Fruit fly (Drosophila melanogaster): Measurements from ENCODE around the gene Pkc98E.

The Pkc98E gene

dm6 chr3R:29075631-29076398, 36.9 kb downstream of the Pkc98E start (continued):
- TF ChIP-seq ss (GFP tag; optimal IDR thresholded peaks at IDR 0.05) (peak in 1 of 2 experiments; percentile 27), Sox14 (GFP tag; optimal IDR thresholded peaks at IDR 0.05) (peak; percentile 25), achi (GFP tag; optimal IDR thresholded peaks at IDR 0.05) (no peak), eg (GFP tag; IDR thresholded peaks at IDR 0.05) (peak; percentile 29; the same call in 1 of the 3 replicates), CG34406 (GFP tag; optimal IDR thresholded peaks at IDR 0.05) (no peak), CG3919 (GFP tag; optimal IDR thresholded peaks at IDR 0.05) (peak; percentile 7), CG8632 (GFP tag; optimal IDR thresholded peaks at IDR 0.05) (peak; percentile 9), CG6792 (GFP tag; optimal IDR thresholded peaks at IDR 0.05) (no peak), CG10631 (GFP tag; optimal IDR thresholded peaks at IDR 0.05) (peak; percentile 5), dac (GFP tag; optimal IDR thresholded peaks at IDR 0.05) (no peak), CG16779 (tag; optimal IDR thresholded peaks at IDR 0.05) (no peak), Eip93F (GFP tag; optimal IDR thresholded peaks at IDR 0.05) (no peak), CG6163 (GFP tag; IDR thresholded peaks at IDR 0.05) (no peak), CG31627 (GFP tag; optimal IDR thresholded peaks at IDR 0.05) (peak; percentile 46), CG7368 (GFP tag; optimal IDR thresholded peaks at IDR 0.05) (no peak), CG8119 (GFP tag; IDR thresholded peaks at IDR 0.05) (no peak), topi (GFP tag; optimal IDR thresholded peaks at IDR 0.05) (peak; percentile 50)

- TF ChIP-seq Hr4 (GFP tag; optimal IDR thresholded peaks at IDR 0.05) (no peak), Sox102F (GFP tag; optimal IDR thresholded peaks at IDR 0.05) (no peak), CG6854 (GFP tag; optimal IDR thresholded peaks at IDR 0.05) (no peak), salr (GFP tag; optimal IDR thresholded peaks at IDR 0.05) (no peak)
Observed at dm6 chr3R:29076609-29077008, 37.7 kb downstream of the Pkc98E start.

dm6 chr3R:29077572-29077971, 38.6 kb downstream of the Pkc98E start:
- TF ChIP-seq Eip78C (GFP tag) (peak; percentile 25), eg (GFP tag; IDR thresholded peaks at IDR 0.05) (0 out of 3 replicates have a peak, but pooled peaks have one; percentile 35), CG3919 (GFP tag; optimal IDR thresholded peaks at IDR 0.05) (no peak), fkh (GFP tag; optimal IDR thresholded peaks at IDR 0.05) (peak; percentile 70)

dm6 chr3R:29082034-29082433, 43.1 kb downstream of the Pkc98E start:
- TF ChIP-seq CG6163 (GFP tag; IDR thresholded peaks at IDR 0.05) (0 out of 3 replicates have a peak, but pooled peaks have one; percentile 7), eg (GFP tag; IDR thresholded peaks at IDR 0.05) (0 out of 3 replicates have a peak, but pooled peaks have one; percentile 7), CG11294 (GFP tag; IDR thresholded peaks at IDR 0.05) (no peak)

dm6 chr3R:29082511-29083296, 43.7 kb downstream of the Pkc98E start:
- TF ChIP-seq fkh (GFP tag; optimal IDR thresholded peaks at IDR 0.05) (peak; percentile 30), svp (GFP tag) (peak; percentile 55), Eip78C (GFP tag) (peak; percentile 57), CG1621 (tag; optimal IDR thresholded peaks at IDR 0.05) (no peak), fd59A (GFP tag; optimal IDR thresholded peaks at IDR 0.05) (no peak), CG32006 (GFP tag; optimal IDR thresholded peaks at IDR 0.05) (peak; percentile 7), Ets96B (tag; optimal IDR thresholded peaks at IDR 0.05) (peak; percentile 9), Sox14 (GFP tag; optimal IDR thresholded peaks at IDR 0.05) (peak; percentile 2)
